Fruit fly (Drosophila melanogaster) whole organism: Measurements from ENCODE around the gene CG4318.
"Not testable (repeated sequence)": the region's sequence is repeated elsewhere in the genome, so short reads cannot be mapped to it uniquely, and the experiment has no call there.

Experiments used
- CG8478 ChIP-seq: fragments of >200 bp; optimal IDR thresholded peaks from 2 replicates; lab custom pipeline; 2018; ENCODE audit warnings: inconsistent platforms
- Dll ChIP-seq: fragments of >200 bp; optimal IDR thresholded peaks from 2 replicates; lab custom pipeline; 2017
- EcR ChIP-seq, 2 experiments: fragments of >200 bp; optimal IDR thresholded peaks; 2 replicates each; lab custom pipeline; 2017; ENCODE audit warnings: missing biosample characterization in 2 of 2, missing genetic modification characterization in 2 of 2, missing genetic modification reagents in 2 of 2
- pan ChIP-seq: fragments of >200 bp; optimal IDR thresholded peaks from 2 replicates; lab custom pipeline; 2017
- psq ChIP-seq: fragments of >200 bp; optimal IDR thresholded peaks from 2 replicates; lab custom pipeline; 2017
- usp ChIP-seq: fragments of >200 bp; optimal IDR thresholded peaks from 2 replicates; lab custom pipeline; 2017; ENCODE audit warnings: missing biosample characterization, missing genetic modification characterization, mixed read lengths

The CG4318 gene

dm6 chrX:13154783-13155182 lies at the start of gene CG4318, which contains the start of gene CG4332:
CG4318 (minus strand) TSS chrX:13154924.
CG4332 (plus strand) TSS chrX:13155038.
- no peak for TF ChIP-seq pan (lab: Kevin White, UChicago)
- TF ChIP-seq usp, result no peak
- TF ChIP-seq CG8478 (lab: Kevin White, UChicago), result no peak
- no peak for TF ChIP-seq Dll
- TF ChIP-seq psq (lab: Kevin White, UChicago), result no peak
- TF ChIP-seq EcR (GFP tag; optimal IDR thresholded peaks at IDR 0.05; lab: Kevin White, UChicago), result no peak

- no peak for TF ChIP-seq psq (lab: Kevin White, UChicago)
- TF ChIP-seq CG8478 (lab: Kevin White, UChicago), result no peak
- no peak for TF ChIP-seq usp
- no peak for TF ChIP-seq pan (lab: Kevin White, UChicago)
- no peak for TF ChIP-seq EcR (GFP tag; optimal IDR thresholded peaks at IDR 0.05; lab: Kevin White, UChicago)
- no peak for TF ChIP-seq Dll
These were observed 47.4 kb upstream of the CG4318 start, which contains the start of gene CG44437 for dm6 chrX:13202162-13202561. CG44437 (minus strand) TSS chrX:13202262.

DNA sequence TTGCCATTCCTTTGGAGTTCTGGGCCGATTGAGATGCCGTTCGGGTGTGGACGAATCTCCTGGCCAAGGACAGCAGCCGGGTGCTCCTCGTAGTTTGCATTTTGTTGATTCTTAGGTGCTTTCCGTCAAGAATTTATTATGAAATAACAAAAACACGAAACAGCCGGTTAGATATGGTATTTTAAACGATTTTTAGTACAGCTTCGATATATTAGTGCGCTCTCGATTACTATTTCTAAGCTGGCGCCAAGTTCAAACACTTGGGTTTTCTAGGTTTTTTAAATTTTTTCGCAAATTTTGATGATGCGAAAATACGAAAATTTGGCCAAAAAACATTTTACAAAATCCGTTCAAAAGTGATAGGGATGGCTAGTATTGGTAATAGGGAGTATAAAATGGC lies 39.5 kb upstream of the CG4318 start, which contains the start of gene Coq5:
TSS of gene Coq5 (minus strand) at position 303 of the 400 bp plus-strand sequence.
- TF ChIP-seq usp, result no peak
- TF ChIP-seq Dll, result no peak
- TF ChIP-seq psq (lab: Kevin White, UChicago), result no peak
- TF ChIP-seq EcR (GFP tag; optimal IDR thresholded peaks at IDR 0.05; lab: Kevin White, UChicago), result no peak
- no peak for TF ChIP-seq CG8478 (lab: Kevin White, UChicago)
- TF ChIP-seq pan (lab: Kevin White, UChicago), result no peak

DNA sequence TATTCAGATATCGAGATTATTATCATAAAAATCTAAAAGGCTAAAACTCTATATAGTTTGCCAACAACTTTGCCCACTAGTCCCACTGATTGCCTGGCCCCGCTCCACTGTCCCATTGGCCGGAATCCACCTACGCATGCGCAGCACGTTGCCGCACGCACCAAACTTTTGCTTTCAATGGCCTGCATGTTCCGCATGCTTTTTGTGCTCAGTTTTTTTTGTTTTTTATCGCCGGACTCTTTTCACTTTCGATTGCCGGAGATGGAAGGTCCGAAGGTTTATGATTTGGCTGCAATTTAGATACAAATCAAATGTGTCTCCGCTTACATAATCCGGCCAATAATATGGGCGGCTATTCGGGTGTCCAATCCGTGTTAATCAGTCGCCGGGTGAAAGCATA lies 37.5 kb upstream of the CG4318 start:
- TF ChIP-seq pan (lab: Kevin White, UChicago) (no peak), CG8478 (lab: Kevin White, UChicago) (no peak), EcR (GFP tag; optimal IDR thresholded peaks at IDR 0.05; lab: Kevin White, UChicago) (no peak), psq (lab: Kevin White, UChicago) (no peak), Dll (no peak), usp (no peak)

DNA sequence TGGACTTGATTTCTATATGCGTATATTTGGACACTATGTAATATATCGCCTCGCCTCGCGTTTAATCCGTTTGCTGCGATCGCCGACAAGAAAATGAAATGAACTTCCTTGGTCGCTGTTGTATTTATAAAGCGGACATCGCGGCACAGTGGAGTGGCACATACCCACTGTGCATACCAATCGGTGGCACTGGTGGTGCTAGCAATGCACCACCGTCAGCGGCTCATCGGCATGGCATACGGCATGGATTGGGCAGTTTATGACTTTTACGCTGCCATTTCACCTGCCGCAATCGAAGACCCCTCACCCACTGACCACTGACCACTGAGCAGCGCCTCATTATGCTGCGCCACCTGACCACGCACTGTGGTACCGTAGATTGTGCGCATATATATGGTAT lies 37.1 kb upstream of the CG4318 start, which contains the start of gene CG12723:
TSS of gene CG12723 (minus strand) at position 101 of the 400 bp plus-strand sequence.
- no peak for TF ChIP-seq pan (lab: Kevin White, UChicago)
- TF ChIP-seq EcR (GFP tag; optimal IDR thresholded peaks at IDR 0.05; lab: Kevin White, UChicago), result no peak

dm6 chrX:13189032-13189431 lies 34.3 kb upstream of the CG4318 start, which contains the start of gene Lgr4:
Lgr4 (minus strand) TSS chrX:13189164.
- TF ChIP-seq EcR (GFP tag; optimal IDR thresholded peaks at IDR 0.05; lab: Kevin White, UChicago) (no peak), pan (lab: Kevin White, UChicago) (no peak), CG8478 (lab: Kevin White, UChicago) (no peak), usp (no peak), psq (lab: Kevin White, UChicago) (no peak), Dll (no peak)

dm6 chrX:13184178-13184577 lies 29.5 kb upstream of the CG4318 start, which contains the start of gene CG32641:
CG32641 (plus strand) TSS chrX:13184478.
- not testable (repeated sequence) for TF ChIP-seq EcR (GFP tag; optimal IDR thresholded peaks at IDR 0.05; lab: Kevin White, UChicago); pan (lab: Kevin White, UChicago); Dll

- TF ChIP-seq Dll; usp; pan (lab: Kevin White, UChicago): not testable (repeated sequence)
These were observed 23.0 kb upstream of the CG4318 start, which contains the start of gene CG32640 for dm6 chrX:13177720-13178119. CG32640 (plus strand) TSS chrX:13178005.

DNA sequence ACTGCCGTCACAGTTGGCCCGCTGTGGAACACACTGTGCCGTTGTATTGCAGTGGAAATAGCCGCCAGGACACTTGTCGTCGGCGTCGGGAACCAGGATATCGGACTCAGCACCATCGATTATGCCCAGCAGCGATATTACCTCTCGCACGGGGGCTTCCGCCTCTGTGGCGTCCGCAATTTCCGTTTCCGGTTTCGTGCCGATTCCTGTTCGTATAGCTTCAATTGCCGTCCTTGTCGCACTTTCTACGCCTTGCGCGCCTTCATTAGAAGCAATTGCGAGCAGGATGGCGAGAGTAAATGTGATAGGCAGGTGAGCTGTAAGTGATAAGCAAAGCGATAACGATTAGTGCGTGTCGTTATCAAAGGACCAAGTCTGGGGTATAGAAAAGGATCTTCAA lies 18.1 kb upstream of the CG4318 start:
- TF ChIP-seq psq (lab: Kevin White, UChicago), result no peak
- TF ChIP-seq pan (lab: Kevin White, UChicago), result no peak
- no peak for TF ChIP-seq EcR (GFP tag; optimal IDR thresholded peaks at IDR 0.05; lab: Kevin White, UChicago)
- TF ChIP-seq Dll, result no peak
- no peak for TF ChIP-seq CG8478 (lab: Kevin White, UChicago)
- TF ChIP-seq usp, result no peak

dm6 chrX:13159481-13159880 lies 4.8 kb upstream of the CG4318 start, which contains the start of the genes Bap60 and CG12096:
Bap60 (minus strand) TSS chrX:13159508.
CG12096 (plus strand) TSS chrX:13159604.
- no peak for TF ChIP-seq psq (lab: Kevin White, UChicago)
- no peak for TF ChIP-seq CG8478 (lab: Kevin White, UChicago)
- no peak for TF ChIP-seq usp
- TF ChIP-seq Dll, result no peak
- no peak for TF ChIP-seq EcR (GFP tag; optimal IDR thresholded peaks at IDR 0.05; lab: Kevin White, UChicago)

- no peak for TF ChIP-seq psq (lab: Kevin White, UChicago)
- no peak for TF ChIP-seq Dll
- TF ChIP-seq pan (lab: Kevin White, UChicago), result no peak
- TF ChIP-seq EcR (GFP tag; optimal IDR thresholded peaks at IDR 0.05; lab: Kevin White, UChicago), result no peak
- TF ChIP-seq CG8478 (lab: Kevin White, UChicago), result no peak
- TF ChIP-seq usp, result no peak
These were observed 5.6 kb downstream of the CG4318 start for dm6 chrX:13149083-13149482.

- TF ChIP-seq CG8478 (lab: Kevin White, UChicago), result no peak
- TF ChIP-seq psq (lab: Kevin White, UChicago), result no peak
- TF ChIP-seq pan (lab: Kevin White, UChicago), result no peak
- TF ChIP-seq usp, result no peak
- TF ChIP-seq EcR (GFP tag; optimal IDR thresholded peaks at IDR 0.05; lab: Kevin White, UChicago), result no peak
- TF ChIP-seq Dll, result no peak
These were observed 8.9 kb downstream of the CG4318 start for dm6 chrX:13145858-13146257.

DNA sequence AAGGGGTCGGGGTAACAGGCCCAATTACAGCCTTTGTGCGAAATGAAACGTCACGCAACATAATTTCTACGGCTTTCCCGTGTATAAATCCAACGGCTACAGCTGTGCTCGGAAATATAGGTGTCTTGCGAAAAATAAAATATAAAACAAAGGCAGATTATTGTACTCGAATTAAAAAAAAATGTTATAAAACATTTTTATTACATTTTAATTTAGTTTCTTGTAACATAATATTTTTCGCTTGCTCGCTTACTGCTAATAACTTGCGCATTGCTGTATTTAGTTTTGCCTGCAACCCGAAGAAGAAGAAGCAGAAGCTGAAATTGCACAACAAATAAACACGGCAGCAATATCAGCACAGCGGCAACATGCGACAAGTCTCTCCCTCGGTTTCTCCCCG lies 11.6 kb downstream of the CG4318 start:
- TF ChIP-seq psq (lab: Kevin White, UChicago), result no peak
